Fruit fly (Drosophila melanogaster) whole organism, prepupa: ENCODE results near the gene Alms1b.
A peak's percentile ranks its signal among the peaks of the same experiment; 100 is the strongest.

ENCODE experiments used
- CG10631 ChIP-seq: fragments of 200-800 bp; sonication (Bioruptor generic); optimal IDR thresholded peaks from 2 replicates; lab custom pipeline; 2016; ENCODE audit warnings: missing biosample characterization, missing genetic modification characterization
- CG10669 ChIP-seq: fragments of 200-800 bp; sonication (Bioruptor generic); optimal IDR thresholded peaks from 3 replicates; lab custom pipeline; 2018; ENCODE audit warnings: missing biosample characterization, mild to moderate bottlenecking, missing genetic modification characterization, moderate library complexity
- CG11762 ChIP-seq: fragments of 200-800 bp; sonication (Bioruptor generic); optimal IDR thresholded peaks from 3 replicates; lab custom pipeline; 2016; ENCODE audit warnings: missing biosample characterization, missing genetic modification characterization; ENCODE audit not compliant: insufficient read depth
- CG11902 ChIP-seq: fragments of 200-800 bp; sonication (Bioruptor generic); optimal IDR thresholded peaks from 3 replicates; lab custom pipeline; 2016; ENCODE audit warnings: missing biosample characterization, missing genetic modification characterization
- CG15336 ChIP-seq: fragments of 200-800 bp; sonication (Bioruptor generic); IDR thresholded peaks from 2 replicates; pipeline ENCODE4 v1.3.6; 2022; ENCODE audit warnings: missing biosample characterization, missing genetic modification characterization
- CG16779 ChIP-seq: fragments of 200-800 bp; sonication (Bioruptor generic); optimal IDR thresholded peaks from 3 replicates; lab custom pipeline; 2017; ENCODE audit warnings: missing biosample characterization, mild to moderate bottlenecking, missing genetic modification characterization
- CG32006 ChIP-seq: fragments of 200-800 bp; sonication (Bioruptor generic); optimal IDR thresholded peaks from 3 replicates; lab custom pipeline; 2017; ENCODE audit warnings: missing biosample characterization, mild to moderate bottlenecking, missing genetic modification characterization
- CG34406 ChIP-seq: fragments of 200-800 bp; sonication (Bioruptor generic); optimal IDR thresholded peaks from 3 replicates; lab custom pipeline; 2016; ENCODE audit warnings: missing biosample characterization, missing genetic modification characterization
- CG6276 ChIP-seq: fragments of 200-800 bp; sonication (Bioruptor generic); optimal IDR thresholded peaks from 2 replicates; lab custom pipeline; 2017; ENCODE audit warnings: missing biosample characterization, mild to moderate bottlenecking, missing genetic modification characterization
- CG6808 ChIP-seq: fragments of 200-800 bp; sonication (Bioruptor generic); optimal IDR thresholded peaks from 3 replicates; lab custom pipeline; 2017; ENCODE audit warnings: missing biosample characterization, missing genetic modification characterization, mild to moderate bottlenecking, moderate library complexity, missing genetic modification reagents
- CG7368 ChIP-seq: fragments of 200-800 bp; sonication (Bioruptor generic); optimal IDR thresholded peaks from 3 replicates; lab custom pipeline; 2016; ENCODE audit warnings: missing biosample characterization, missing genetic modification characterization
- CG8319 ChIP-seq: fragments of 200-800 bp; sonication (Bioruptor generic); optimal IDR thresholded peaks from 3 replicates; lab custom pipeline; 2016; ENCODE audit warnings: missing biosample characterization, missing genetic modification characterization
- CG8632 ChIP-seq: fragments of 200-800 bp; sonication (Bioruptor generic); optimal IDR thresholded peaks from 3 replicates; lab custom pipeline; 2016; ENCODE audit warnings: missing biosample characterization, missing genetic modification characterization
- CG9139 ChIP-seq: fragments of 200-800 bp; sonication (Bioruptor generic); optimal IDR thresholded peaks from 3 replicates; lab custom pipeline; 2017; ENCODE audit warnings: missing biosample characterization, mild to moderate bottlenecking, missing genetic modification characterization
- Eip78C ChIP-seq: fragments of 200-800 bp; sonication (Bioruptor generic); peaks from one replicate; lab custom pipeline; 2016; ENCODE audit warnings: missing biosample characterization, missing genetic modification characterization
- Eip93F ChIP-seq: fragments of 200-800 bp; sonication (Bioruptor generic); optimal IDR thresholded peaks from 2 replicates; lab custom pipeline; 2016; ENCODE audit warnings: missing biosample characterization, mild to moderate bottlenecking, missing genetic modification characterization
- Hr38 ChIP-seq: sonication (Bioruptor generic); optimal IDR thresholded peaks from 2 replicates; lab custom pipeline; 2016; ENCODE audit warnings: missing biosample characterization, missing genetic modification characterization
- Hr39 ChIP-seq: fragments of 200-800 bp; sonication (Bioruptor generic); optimal IDR thresholded peaks from 2 replicates; lab custom pipeline; 2016; ENCODE audit warnings: missing biosample characterization, missing genetic modification characterization
- Hr4 ChIP-seq: fragments of 200-800 bp; sonication (Bioruptor generic); optimal IDR thresholded peaks from 3 replicates; lab custom pipeline; 2016; ENCODE audit warnings: missing biosample characterization, missing genetic modification characterization
- Met ChIP-seq: fragments of 200-800 bp; sonication (Bioruptor generic); optimal IDR thresholded peaks from 3 replicates; lab custom pipeline; 2016; ENCODE audit warnings: missing biosample characterization, missing genetic modification characterization
- OdsH ChIP-seq: fragments of 200-800 bp; sonication (Bioruptor generic); optimal IDR thresholded peaks from 3 replicates; lab custom pipeline; 2016; ENCODE audit warnings: missing biosample characterization, missing genetic modification characterization
- Smox ChIP-seq: fragments of 200-800 bp; sonication (Bioruptor generic); optimal IDR thresholded peaks from 3 replicates; lab custom pipeline; 2016; ENCODE audit warnings: missing biosample characterization, missing genetic modification characterization
- Sox102F ChIP-seq: fragments of 200-800 bp; sonication (Bioruptor generic); optimal IDR thresholded peaks from 2 replicates; lab custom pipeline; 2016; ENCODE audit warnings: missing biosample characterization, mild to moderate bottlenecking, missing genetic modification characterization
- cyc ChIP-seq: fragments of 200-800 bp; sonication (Bioruptor generic); optimal IDR thresholded peaks from 3 replicates; lab custom pipeline; 2016; ENCODE audit warnings: missing biosample characterization, missing genetic modification characterization
- dsx ChIP-seq: fragments of 200-800 bp; optimal IDR thresholded peaks from 3 replicates; lab custom pipeline; 2019; ENCODE audit warnings: missing biosample characterization, mild to moderate bottlenecking, missing genetic modification characterization, moderate library complexity; ENCODE audit not compliant: poor library complexity, severe bottlenecking
- eg ChIP-seq: fragments of 200-800 bp; sonication (Bioruptor generic); IDR thresholded peaks from 3 replicates; pipeline ENCODE4 v1.3.6; 2022; ENCODE audit warnings: missing biosample characterization, missing genetic modification characterization
- esn ChIP-seq: fragments of 200-800 bp; sonication (Bioruptor generic); optimal IDR thresholded peaks from 2 replicates; lab custom pipeline; 2016; ENCODE audit warnings: missing biosample characterization, mild to moderate bottlenecking, missing genetic modification characterization, moderate library complexity
- fkh ChIP-seq: fragments of 200-800 bp; sonication (Bioruptor generic); optimal IDR thresholded peaks from 3 replicates; lab custom pipeline; 2017; ENCODE audit warnings: missing biosample characterization, mild to moderate bottlenecking, missing genetic modification characterization, moderate library complexity
- net ChIP-seq: fragments of 200-800 bp; sonication (Bioruptor generic); optimal IDR thresholded peaks from 3 replicates; lab custom pipeline; 2016; ENCODE audit warnings: missing biosample characterization, missing genetic modification characterization
- pdm3 ChIP-seq: fragments of 200-800 bp; sonication (Bioruptor generic); optimal IDR thresholded peaks from 3 replicates; lab custom pipeline; 2016; ENCODE audit warnings: missing biosample characterization, missing genetic modification characterization
- salr ChIP-seq, 2 experiments: fragments of 200-800 bp; sonication (Bioruptor generic); optimal IDR thresholded peaks; 3 replicates each; lab custom pipeline; 2016 to 2018; ENCODE audit warnings: missing biosample characterization in 2 of 2, missing genetic modification characterization in 2 of 2, mild to moderate bottlenecking in 1 of 2
- ss ChIP-seq, 2 experiments: fragments of 200-800 bp; sonication (Bioruptor generic); optimal IDR thresholded peaks; 2 replicates in 1 of 2; 3 replicates in 1 of 2; lab custom pipeline; 2017 to 2018; ENCODE audit warnings: mild to moderate bottlenecking in 2 of 2, missing biosample characterization in 2 of 2, missing genetic modification characterization in 2 of 2, moderate library complexity in 1 of 2
- svp ChIP-seq: fragments of 200-800 bp; sonication (Bioruptor generic); peaks from one replicate; lab custom pipeline; 2016; ENCODE audit warnings: missing biosample characterization, missing genetic modification characterization
- topi ChIP-seq: fragments of 200-800 bp; sonication (Bioruptor generic); optimal IDR thresholded peaks from 3 replicates; lab custom pipeline; 2016; ENCODE audit warnings: missing biosample characterization, missing genetic modification characterization

Gene Alms1b

DNA sequence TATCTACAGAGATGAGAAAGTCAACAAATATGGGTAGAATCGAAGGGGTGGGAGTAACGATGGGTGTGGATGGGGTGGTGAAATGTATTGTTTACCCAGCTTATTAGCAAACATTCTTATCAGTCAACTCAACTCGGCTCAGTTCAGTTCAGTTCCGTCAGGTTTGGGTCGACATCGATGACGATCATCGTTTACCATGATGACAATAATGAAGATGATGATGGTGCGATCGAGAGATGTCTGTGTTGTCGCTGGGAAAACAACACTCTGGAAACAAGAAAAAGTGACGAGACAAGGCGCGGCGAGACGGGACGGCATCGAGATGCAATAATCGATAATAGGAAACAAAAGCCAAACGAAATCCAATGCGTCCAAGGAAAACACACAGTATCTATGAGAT is 21.0 kb downstream of the Alms1b start:
- TF ChIP-seq CG11762 (GFP tag; lab: Kevin White, UChicago) = no peak
- TF ChIP-seq CG6808 (GFP tag; lab: Kevin White, UChicago) = no peak
- TF ChIP-seq CG6276 = no peak
- peak; percentile 31 for TF ChIP-seq Eip78C
- no peak for TF ChIP-seq Eip93F (GFP tag; lab: Kevin White, UChicago)
- no peak for TF ChIP-seq CG10631 (GFP tag; lab: Kevin White, UChicago)
- TF ChIP-seq fkh (GFP tag; lab: Kevin White, UChicago) = peak; percentile 88
- no peak for TF ChIP-seq Met (GFP tag; lab: Kevin White, UChicago)
- TF ChIP-seq Smox = no peak
- TF ChIP-seq CG32006 (GFP tag; lab: Kevin White, UChicago) = no peak

DNA sequence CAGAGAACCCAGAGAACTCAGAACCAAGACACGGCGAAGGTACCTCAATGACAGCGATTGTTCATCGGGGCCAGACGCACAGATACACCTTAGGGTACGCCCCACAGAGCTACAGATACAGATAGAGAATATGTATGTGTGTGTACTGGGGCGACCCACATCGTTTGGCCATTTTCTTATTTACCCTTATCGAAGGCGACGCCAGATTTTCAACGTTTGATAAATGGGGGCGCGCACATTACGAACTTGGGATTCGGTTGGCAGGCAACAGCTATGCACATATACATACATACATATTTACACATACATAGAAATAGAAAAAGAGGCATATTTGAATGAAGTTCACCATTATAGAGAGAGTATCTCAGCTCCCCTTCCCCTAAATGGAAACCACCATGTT is 24.3 kb downstream of the Alms1b start:
- TF ChIP-seq fkh (GFP tag; lab: Kevin White, UChicago) = peak; percentile 29
- no peak for TF ChIP-seq pdm3 (GFP tag; lab: Kevin White, UChicago)

DNA sequence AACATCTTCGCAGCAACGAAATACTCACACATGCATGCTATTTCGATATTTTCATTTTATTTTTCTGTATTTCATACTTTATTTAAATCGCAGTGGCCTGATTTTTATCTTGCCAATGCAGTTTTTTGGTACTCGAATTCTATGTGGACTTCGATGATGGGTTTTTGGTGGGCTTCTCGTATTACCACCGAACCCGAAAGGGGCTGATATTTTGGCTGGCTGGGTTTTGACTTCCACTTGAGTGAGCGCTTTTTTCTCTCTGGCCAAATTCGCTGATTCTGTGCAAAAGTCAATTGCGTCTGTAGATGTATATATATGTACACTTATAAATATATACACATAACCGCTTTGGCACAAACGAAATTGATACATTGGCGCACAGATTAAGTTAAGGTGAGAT is 25.4 kb downstream of the Alms1b start:
- TF ChIP-seq Sox102F (GFP tag; lab: Kevin White, UChicago) (no peak), Hr38 (GFP tag; lab: Kevin White, UChicago) (no peak), CG7368 (GFP tag; lab: Kevin White, UChicago) (no peak), net (GFP tag; lab: Kevin White, UChicago) (no peak), CG9139 (no peak), cyc (GFP tag; lab: Kevin White, UChicago) (no peak), CG34406 (GFP tag; lab: Kevin White, UChicago) (no peak), CG15336 (no peak), Met (GFP tag; lab: Kevin White, UChicago) (no peak), CG8319 (GFP tag; lab: Kevin White, UChicago) (no peak), salr (GFP tag; optimal IDR thresholded peaks at IDR 0.05; lab: Kevin White, UChicago) (no peak), CG10669 (GFP tag; lab: Kevin White, UChicago) (no peak), CG32006 (GFP tag; lab: Kevin White, UChicago) (no peak), ss (GFP tag; optimal IDR thresholded peaks at IDR 0.05; lab: Kevin White, UChicago) (no peak), CG16779 (no peak), dsx (GFP tag; lab: Kevin White, UChicago) (no peak), eg (no peak), Hr39 (GFP tag; lab: Kevin White, UChicago) (no peak), CG11902 (GFP tag; lab: Kevin White, UChicago) (no peak)

DNA sequence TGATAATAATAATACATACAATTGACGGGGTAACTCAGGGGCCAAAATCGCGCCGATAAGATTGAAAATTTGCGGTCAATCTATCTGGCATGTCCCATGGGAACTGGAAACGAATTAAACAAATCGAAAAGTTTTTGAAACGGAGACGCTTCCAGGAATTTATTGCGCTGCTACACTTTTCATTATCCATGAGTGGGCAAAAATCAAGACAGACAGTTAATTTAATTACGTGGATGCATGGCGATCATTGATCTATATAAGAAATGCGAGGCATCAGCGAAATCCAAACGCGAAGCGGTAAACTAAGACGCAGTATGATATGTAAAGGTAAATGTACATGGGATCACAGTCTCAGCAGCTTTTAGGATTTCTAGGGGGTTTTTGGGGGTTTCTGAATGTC is 26.2 kb downstream of the Alms1b start:
- TF ChIP-seq Hr39 (GFP tag; lab: Kevin White, UChicago) (no peak), Hr4 (GFP tag; lab: Kevin White, UChicago) (no peak), net (GFP tag; lab: Kevin White, UChicago) (no peak), Sox102F (GFP tag; lab: Kevin White, UChicago) (no peak), svp (GFP tag; lab: Kevin White, UChicago) (no peak), OdsH (GFP tag; lab: Kevin White, UChicago) (no peak), CG8632 (no peak), CG32006 (GFP tag; lab: Kevin White, UChicago) (no peak)

DNA sequence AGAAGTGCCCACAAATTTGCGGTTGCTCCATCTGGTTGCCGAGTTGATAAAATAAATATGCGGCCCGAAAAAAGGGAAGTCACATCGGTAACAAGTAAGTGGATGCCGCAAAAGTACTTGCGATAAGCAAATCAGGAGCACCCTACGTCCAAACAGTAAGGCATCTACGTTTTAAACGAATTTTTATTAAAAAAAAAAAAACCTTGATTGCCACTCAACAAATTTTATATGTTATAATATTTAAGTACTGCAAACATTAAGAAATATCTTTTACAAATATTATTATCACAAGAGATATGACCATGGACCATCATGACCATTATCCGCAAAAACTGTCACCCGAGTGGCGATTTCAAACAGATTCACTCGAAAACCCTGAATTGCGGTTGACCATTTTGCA is 26.6 kb downstream of the Alms1b start:
- TF ChIP-seq topi (GFP tag; lab: Kevin White, UChicago) (peak; percentile 7), svp (GFP tag; lab: Kevin White, UChicago) (peak; percentile 79), esn (GFP tag; lab: Kevin White, UChicago) (peak; percentile 26), Eip78C (peak; percentile 58), CG34406 (GFP tag; lab: Kevin White, UChicago) (no peak), Hr4 (GFP tag; lab: Kevin White, UChicago) (no peak), Met (GFP tag; lab: Kevin White, UChicago) (peak; percentile 15)
